Worm (Caenorhabditis elegans): ENCODE measurements around the gene odr-8.
A peak's percentile ranks its signal among the peaks of the same experiment; 100 is the strongest.

The odr-8 gene

ce11 chrIV:6605863-6606262 lies 23.4 kb upstream of the odr-8 start, which contains the start of gene nstp-2:
Gene nstp-2 (minus strand): TSS chrIV:6606188.
- TF ChIP-seq ces-1 (GFP tag; optimal IDR thresholded peaks at IDR 0.05) (no peak), nhr-76 (tag; optimal IDR thresholded peaks at IDR 0.05) (no peak), drap-1 (GFP tag; optimal IDR thresholded peaks at IDR 0.05) (no peak), lsy-2 (tag; optimal IDR thresholded peaks at IDR 0.05) (no peak), mab-5 (tag; optimal IDR thresholded peaks at IDR 0.05) (no peak), mep-1 (tag; optimal IDR thresholded peaks at IDR 0.05) (no peak), flh-1 (GFP tag; optimal IDR thresholded peaks at IDR 0.05) (no peak), unc-39 (tag; optimal IDR thresholded peaks at IDR 0.05) (no peak), sptf-1 (tag; optimal IDR thresholded peaks at IDR 0.05) (no peak), elt-3 (tag; optimal IDR thresholded peaks at IDR 0.05) (no peak), bed-3 (GFP tag; optimal IDR thresholded peaks at IDR 0.05) (no peak), hlh-1 (tag; optimal IDR thresholded peaks at IDR 0.05) (no peak), lin-13 (tag; optimal IDR thresholded peaks at IDR 0.05) (no peak), tbx-8 (GFP tag; optimal IDR thresholded peaks at IDR 0.05) (no peak), ham-2 (GFP tag; optimal IDR thresholded peaks at IDR 0.05) (no peak), mls-2 (tag; optimal IDR thresholded peaks at IDR 0.05) (no peak), lin-32 (GFP tag; optimal IDR thresholded peaks at IDR 0.05) (no peak), snpc-4 (tag; optimal IDR thresholded peaks at IDR 0.05) (no peak), ztf-11 (tag; optimal IDR thresholded peaks at IDR 0.05) (no peak)

ce11 chrIV:6603549-6603948 lies 21.0 kb upstream of the odr-8 start:
- TF ChIP-seq ces-1 (GFP tag; optimal IDR thresholded peaks at IDR 0.05), result no peak
- TF ChIP-seq bed-3 (GFP tag; optimal IDR thresholded peaks at IDR 0.05), result no peak
- TF ChIP-seq M03D4.4 (tag; optimal IDR thresholded peaks at IDR 0.05), result no peak
- TF ChIP-seq drap-1 (GFP tag; optimal IDR thresholded peaks at IDR 0.05), result no peak
- TF ChIP-seq mab-5 (tag; optimal IDR thresholded peaks at IDR 0.05), result no peak
- TF ChIP-seq lin-13 (tag; optimal IDR thresholded peaks at IDR 0.05), result no peak
- no peak for TF ChIP-seq unc-39 (tag; optimal IDR thresholded peaks at IDR 0.05)
- TF ChIP-seq ham-2 (GFP tag; optimal IDR thresholded peaks at IDR 0.05), result no peak
- no peak for TF ChIP-seq elt-1 (tag; optimal IDR thresholded peaks at IDR 0.05; ENCODE audit: borderline replicate concordance, insufficient read depth)
- TF ChIP-seq ceh-43 (GFP tag; optimal IDR thresholded peaks at IDR 0.05), result no peak
- no peak for TF ChIP-seq hlh-1 (tag; optimal IDR thresholded peaks at IDR 0.05)
- no peak for TF ChIP-seq nhr-2 (tag; optimal IDR thresholded peaks at IDR 0.05)
- no peak for TF ChIP-seq unc-120 (tag; optimal IDR thresholded peaks at IDR 0.05; ENCODE audit: poor library complexity, severe bottlenecking)
- no peak for TF ChIP-seq nhr-76 (tag; optimal IDR thresholded peaks at IDR 0.05)
- TF ChIP-seq unc-62 (GFP tag; optimal IDR thresholded peaks at IDR 0.05), result no peak
- TF ChIP-seq flh-1 (GFP tag; optimal IDR thresholded peaks at IDR 0.05), result no peak
- TF ChIP-seq zip-8 (tag; optimal IDR thresholded peaks at IDR 0.05), result no peak
- no peak for TF ChIP-seq lin-32 (GFP tag; optimal IDR thresholded peaks at IDR 0.05)
- TF ChIP-seq ceh-83 (GFP tag; optimal IDR thresholded peaks at IDR 0.05), result no peak
- no peak for TF ChIP-seq pha-4 (tag; optimal IDR thresholded peaks at IDR 0.05)

ce11 chrIV:6602376-6602775 lies 19.9 kb upstream of the odr-8 start, which contains the start of gene F15B10.3:
Gene F15B10.3 (plus strand): TSS chrIV:6602676.
- no peak for TF ChIP-seq ceh-83 (GFP tag; optimal IDR thresholded peaks at IDR 0.05)
- no peak for TF ChIP-seq flh-1 (GFP tag; optimal IDR thresholded peaks at IDR 0.05)
- TF ChIP-seq mls-2 (tag; optimal IDR thresholded peaks at IDR 0.05), result no peak
- TF ChIP-seq elt-1 (tag; optimal IDR thresholded peaks at IDR 0.05; ENCODE audit: borderline replicate concordance, insufficient read depth), result no peak
- no peak for TF ChIP-seq zip-8 (tag; optimal IDR thresholded peaks at IDR 0.05)
- TF ChIP-seq nhr-28 (tag; optimal IDR thresholded peaks at IDR 0.05), result no peak

ce11 chrIV:6601213-6601724 lies 18.8 kb upstream of the odr-8 start, which contains the start of gene sup-36:
Gene sup-36 (plus strand): TSS chrIV:6601674.
- TF ChIP-seq sptf-1 (tag; optimal IDR thresholded peaks at IDR 0.05) (no peak), hlh-1 (tag; optimal IDR thresholded peaks at IDR 0.05) (peak; percentile 52), bed-3 (GFP tag; optimal IDR thresholded peaks at IDR 0.05) (no peak), mep-1 (tag; optimal IDR thresholded peaks at IDR 0.05) (no peak), ceh-39 (tag; optimal IDR thresholded peaks at IDR 0.05) (peak; percentile 63), unc-62 (GFP tag; optimal IDR thresholded peaks at IDR 0.05) (no peak), elt-1 (tag; optimal IDR thresholded peaks at IDR 0.05; ENCODE audit: borderline replicate concordance, insufficient read depth) (no peak)

ce11 chrIV:6599447-6599846 lies 16.9 kb upstream of the odr-8 start, which contains the start of gene F38A5.8:
Gene F38A5.8 (plus strand): TSS chrIV:6599747.
- TF ChIP-seq nhr-28 (tag; optimal IDR thresholded peaks at IDR 0.05) (no peak), cnd-1 (tag; optimal IDR thresholded peaks at IDR 0.05) (no peak), ces-1 (GFP tag; optimal IDR thresholded peaks at IDR 0.05) (no peak), nhr-2 (tag; optimal IDR thresholded peaks at IDR 0.05) (no peak), blmp-1 (tag; optimal IDR thresholded peaks at IDR 0.05) (no peak), nhr-12 (tag; optimal IDR thresholded peaks at IDR 0.05) (no peak), drap-1 (GFP tag; optimal IDR thresholded peaks at IDR 0.05) (no peak), pha-4 (tag; optimal IDR thresholded peaks at IDR 0.05) (no peak), flh-1 (GFP tag; optimal IDR thresholded peaks at IDR 0.05) (no peak), unc-39 (tag; optimal IDR thresholded peaks at IDR 0.05) (no peak), sem-2 (GFP tag; optimal IDR thresholded peaks at IDR 0.05) (no peak), ceh-43 (GFP tag; optimal IDR thresholded peaks at IDR 0.05) (no peak), mab-5 (tag; optimal IDR thresholded peaks at IDR 0.05) (no peak), zip-8 (tag; optimal IDR thresholded peaks at IDR 0.05) (no peak), nhr-76 (tag; optimal IDR thresholded peaks at IDR 0.05) (no peak), ceh-39 (tag; optimal IDR thresholded peaks at IDR 0.05) (no peak), lsy-2 (tag; optimal IDR thresholded peaks at IDR 0.05) (no peak)

Data from whole organism, mixed stage, embryonic.